Worm (Caenorhabditis elegans) whole organism, late embryonic: ENCODE measurements around the gene W04B5.8.

ENCODE experiments used
- C08G9.2 ChIP-seq: sonication (generic microtip); optimal IDR thresholded peaks from 2 replicates; lab custom pipeline; 2016; ENCODE audit warnings: mild to moderate bottlenecking, missing genetic modification characterization, moderate library complexity, missing compliant biosample characterization
- F13H6.1 ChIP-seq: sonication (generic microtip); optimal IDR thresholded peaks from 2 replicates; lab custom pipeline; 2016; ENCODE audit warnings: missing genetic modification characterization, missing compliant biosample characterization
- T23F11.4 ChIP-seq: fragments of 200-800 bp; sonication (Bioruptor generic); optimal IDR thresholded peaks from 2 replicates; lab custom pipeline; 2018; ENCODE audit warnings: mild to moderate bottlenecking, missing genetic modification characterization, missing compliant biosample characterization
- Y22D7AL.16 ChIP-seq: sonication (generic microtip); optimal IDR thresholded peaks from 2 replicates; lab custom pipeline; 2016; ENCODE audit warnings: missing genetic modification characterization, missing compliant biosample characterization
- ahr-1 ChIP-seq: sonication (generic microtip); optimal IDR thresholded peaks from 2 replicates; lab custom pipeline; 2016; ENCODE audit warnings: missing genetic modification characterization, missing compliant biosample characterization
- ama-1 ChIP-seq: fragments of 150-350 bp; optimal IDR thresholded peaks from 2 replicates; lab custom pipeline; 2014
- ceh-14 ChIP-seq: sonication (generic microtip); optimal IDR thresholded peaks from 2 replicates; lab custom pipeline; 2016; ENCODE audit warnings: missing genotype, missing genetic modification characterization, missing compliant biosample characterization
- ceh-19 ChIP-seq: fragments of 200-800 bp; sonication (Bioruptor generic); optimal IDR thresholded peaks from 2 replicates; lab custom pipeline; 2018; ENCODE audit warnings: mild to moderate bottlenecking, missing genetic modification characterization, missing compliant biosample characterization
- ceh-2 ChIP-seq: sonication (generic microtip); optimal IDR thresholded peaks from 2 replicates; lab custom pipeline; 2016; ENCODE audit warnings: missing genotype, missing genetic modification characterization, missing compliant biosample characterization
- ceh-22 ChIP-seq: sonication (generic microtip); optimal IDR thresholded peaks from 2 replicates; lab custom pipeline; 2017; ENCODE audit warnings: missing biosample characterization, missing genetic modification characterization
- ceh-30 ChIP-seq: fragments of 150-350 bp; optimal IDR thresholded peaks from 2 replicates; lab custom pipeline; 2014; ENCODE audit warnings: missing biosample characterization, missing genetic modification characterization
- ceh-31 ChIP-seq: sonication (generic microtip); optimal IDR thresholded peaks from 2 replicates; lab custom pipeline; 2016; ENCODE audit warnings: missing genetic modification characterization, missing compliant biosample characterization
- ceh-48 ChIP-seq: sonication (generic microtip); optimal IDR thresholded peaks from 2 replicates; lab custom pipeline; 2016; ENCODE audit warnings: missing genetic modification characterization, inconsistent platforms, missing compliant biosample characterization
- ceh-9 ChIP-seq: sonication (generic microtip); optimal IDR thresholded peaks from 2 replicates; lab custom pipeline; 2016; ENCODE audit warnings: mild to moderate bottlenecking, missing genetic modification characterization, inconsistent platforms, missing compliant biosample characterization
- dmd-4 ChIP-seq: sonication (generic microtip); optimal IDR thresholded peaks from 2 replicates; lab custom pipeline; 2016; ENCODE audit warnings: borderline replicate concordance, missing genetic modification characterization, missing compliant biosample characterization
- dve-1 ChIP-seq: sonication (generic microtip); optimal IDR thresholded peaks from 2 replicates; lab custom pipeline; 2017; ENCODE audit warnings: antibody characterized with exemption, mild to moderate bottlenecking, missing genetic modification characterization, missing compliant biosample characterization
- elt-4 ChIP-seq: sonication (generic microtip); optimal IDR thresholded peaks from 2 replicates; lab custom pipeline; 2016; ENCODE audit warnings: missing genetic modification characterization, missing compliant biosample characterization
- ets-4 ChIP-seq: sonication (generic microtip); optimal IDR thresholded peaks from 2 replicates; lab custom pipeline; 2016; ENCODE audit warnings: missing genetic modification characterization, missing compliant biosample characterization
- fax-1 ChIP-seq: sonication (generic microtip); optimal IDR thresholded peaks from 2 replicates; lab custom pipeline; 2016; ENCODE audit warnings: missing genotype, missing genetic modification characterization, missing compliant biosample characterization
- hlh-13 ChIP-seq: fragments of 200-800 bp; sonication (Bioruptor generic); optimal IDR thresholded peaks from 2 replicates; lab custom pipeline; 2018; ENCODE audit warnings: mild to moderate bottlenecking, missing genetic modification characterization, missing compliant biosample characterization
- hlh-15 ChIP-seq: sonication (generic microtip); optimal IDR thresholded peaks from 2 replicates; lab custom pipeline; 2016; ENCODE audit warnings: missing genetic modification characterization, missing compliant biosample characterization
- hlh-30 ChIP-seq: sonication (generic microtip); optimal IDR thresholded peaks from 2 replicates; lab custom pipeline; 2017; ENCODE audit warnings: antibody characterized with exemption, missing genetic modification characterization, missing compliant biosample characterization; ENCODE audit not compliant: insufficient read depth
- hlh-6 ChIP-seq: sonication (generic microtip); optimal IDR thresholded peaks from 2 replicates; lab custom pipeline; 2016; ENCODE audit warnings: missing genotype, missing genetic modification characterization, missing compliant biosample characterization
- lin-11 ChIP-seq: fragments of 200-800 bp; sonication (Bioruptor generic); optimal IDR thresholded peaks from 2 replicates; lab custom pipeline; 2018; ENCODE audit warnings: mild to moderate bottlenecking, missing genetic modification characterization, missing compliant biosample characterization
- mec-3 ChIP-seq: sonication (generic microtip); optimal IDR thresholded peaks from 2 replicates; lab custom pipeline; 2016; ENCODE audit warnings: borderline replicate concordance, missing genetic modification characterization, missing compliant biosample characterization
- nfya-1 ChIP-seq: sonication (generic microtip); optimal IDR thresholded peaks from 2 replicates; lab custom pipeline; 2017; ENCODE audit warnings: missing genetic modification characterization, mild to moderate bottlenecking, missing compliant biosample characterization, antibody characterized with exemption, moderate library complexity
- nhr-11 ChIP-seq: fragments of 150-350 bp; optimal IDR thresholded peaks from 2 replicates; lab custom pipeline; 2014; ENCODE audit warnings: missing biosample characterization, missing genetic modification characterization
- npax-4 ChIP-seq: sonication (generic microtip); optimal IDR thresholded peaks from 2 replicates; lab custom pipeline; 2016; ENCODE audit warnings: missing genetic modification characterization, missing compliant biosample characterization
- pha-2 ChIP-seq: sonication (generic microtip); optimal IDR thresholded peaks from 2 replicates; lab custom pipeline; 2017; ENCODE audit warnings: mild to moderate bottlenecking, missing genetic modification characterization, missing compliant biosample characterization
- pha-4 ChIP-seq: fragments of 150-350 bp; optimal IDR thresholded peaks from 2 replicates; lab custom pipeline; 2018; ENCODE audit warnings: missing biosample characterization, missing genetic modification reagents, missing genetic modification characterization
- pqm-1 ChIP-seq: sonication (generic microtip); optimal IDR thresholded peaks from 2 replicates; lab custom pipeline; 2016; ENCODE audit warnings: missing genetic modification characterization, missing compliant biosample characterization
- pros-1 ChIP-seq: fragments of 150-350 bp; optimal IDR thresholded peaks from 2 replicates; lab custom pipeline; 2014; ENCODE audit warnings: missing biosample characterization, missing genetic modification reagents, missing genetic modification characterization
- ref-2 ChIP-seq: sonication (generic microtip); optimal IDR thresholded peaks from 2 replicates; lab custom pipeline; 2016; ENCODE audit warnings: missing genetic modification characterization, missing compliant biosample characterization
- rnt-1 ChIP-seq: sonication (generic microtip); optimal IDR thresholded peaks from 2 replicates; lab custom pipeline; 2016; ENCODE audit warnings: missing genetic modification characterization, missing compliant biosample characterization
- sdc-2 ChIP-seq: sonication (generic microtip); optimal IDR thresholded peaks from 2 replicates; lab custom pipeline; 2016; ENCODE audit warnings: missing genotype, missing genetic modification characterization, missing compliant biosample characterization
- sox-2 ChIP-seq: fragments of 200-800 bp; sonication (Bioruptor generic); IDR thresholded peaks from 2 replicates; pipeline ENCODE4 v1.3.6; 2022; ENCODE audit warnings: missing genetic modification reagents, missing genetic modification characterization, missing compliant biosample characterization
- syd-9 ChIP-seq: sonication (generic microtip); optimal IDR thresholded peaks from 2 replicates; lab custom pipeline; 2016; ENCODE audit warnings: mild to moderate bottlenecking, missing genetic modification characterization, moderate library complexity, missing compliant biosample characterization
- tbx-2 ChIP-seq: sonication (generic microtip); optimal IDR thresholded peaks from 2 replicates; lab custom pipeline; 2016; ENCODE audit warnings: missing genetic modification characterization, missing compliant biosample characterization
- tbx-7 ChIP-seq: sonication (generic microtip); optimal IDR thresholded peaks from 2 replicates; lab custom pipeline; 2016; ENCODE audit warnings: missing genotype, missing genetic modification characterization, missing compliant biosample characterization
- ttx-3 ChIP-seq: sonication (generic microtip); optimal IDR thresholded peaks from 2 replicates; lab custom pipeline; 2016; ENCODE audit warnings: missing genetic modification reagents, missing genetic modification characterization, missing compliant biosample characterization
- unc-42 ChIP-seq: sonication (generic microtip); optimal IDR thresholded peaks from 2 replicates; lab custom pipeline; 2016; ENCODE audit warnings: missing genotype, missing genetic modification characterization, missing compliant biosample characterization
- unc-55 ChIP-seq: sonication (generic microtip); optimal IDR thresholded peaks from 2 replicates; lab custom pipeline; 2017; ENCODE audit warnings: missing biosample characterization, missing genetic modification reagents, missing genetic modification characterization
- ztf-16 ChIP-seq: sonication (generic microtip); optimal IDR thresholded peaks from 2 replicates; lab custom pipeline; 2017; ENCODE audit warnings: missing genetic modification characterization, missing compliant biosample characterization

W04B5.8 gene

DNA sequence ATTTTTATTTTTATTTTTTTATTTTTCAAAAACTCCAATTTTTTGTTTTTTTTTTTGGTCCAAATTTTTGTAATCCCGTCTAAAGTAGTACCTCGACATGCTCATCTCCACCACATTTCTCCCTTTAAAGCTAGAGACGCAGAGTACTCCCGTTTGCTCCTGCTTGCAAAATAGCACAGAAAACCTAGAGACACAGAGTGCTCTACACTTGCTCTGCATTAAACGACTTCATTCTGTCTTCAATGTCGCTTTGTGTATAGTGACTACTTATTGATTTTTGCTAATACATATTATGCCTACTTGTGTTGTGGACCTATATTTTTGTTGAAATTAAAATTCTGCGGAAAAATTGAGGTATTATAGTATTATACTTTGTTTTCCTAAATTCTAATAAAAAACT lies at the start of gene W04B5.8:
Gene W04B5.8, plus strand, starts transcription at position 195 of the 400 bp plus-strand sequence.
- TF ChIP-seq dmd-4 (tag; lab: Kevin White, UChicago): no peak
- TF ChIP-seq F13H6.1 (tag; lab: Kevin White, UChicago): no peak
- TF ChIP-seq pqm-1 (tag; lab: Kevin White, UChicago): no peak
- TF ChIP-seq npax-4: no peak
- TF ChIP-seq ref-2 (tag; lab: Kevin White, UChicago): no peak
- no peak for TF ChIP-seq sdc-2 (tag; lab: Kevin White, UChicago)
- no peak for TF ChIP-seq ets-4 (tag; lab: Kevin White, UChicago)
- no peak for TF ChIP-seq sox-2 (GFP tag; lab: Robert Waterston, UW)
- TF ChIP-seq ahr-1 (tag; lab: Kevin White, UChicago): no peak
- TF ChIP-seq tbx-2 (tag; lab: Kevin White, UChicago): peak; percentile 17
- TF ChIP-seq ceh-48 (tag; lab: Kevin White, UChicago): peak; percentile 76
- no peak for TF ChIP-seq hlh-30 (tag; lab: Kevin White, UChicago)
- no peak for TF ChIP-seq nhr-11 (tag; lab: Kevin White, UChicago)
- no peak for TF ChIP-seq ceh-14 (tag; lab: Kevin White, UChicago)
- TF ChIP-seq hlh-15 (tag; lab: Kevin White, UChicago): no peak
- no peak for TF ChIP-seq pros-1
- TF ChIP-seq ceh-30 (tag; lab: Kevin White, UChicago): no peak
- no peak for TF ChIP-seq dve-1 (tag; lab: Kevin White, UChicago)
- TF ChIP-seq T23F11.4: no peak
- TF ChIP-seq unc-42 (tag; lab: Kevin White, UChicago): peak; percentile 11
- no peak for TF ChIP-seq pha-2 (tag; lab: Kevin White, UChicago)
- TF ChIP-seq ceh-9 (tag; lab: Kevin White, UChicago): no peak
- peak; percentile 50 for TF ChIP-seq ceh-31 (tag; lab: Kevin White, UChicago)
- TF ChIP-seq C08G9.2 (tag; lab: Kevin White, UChicago): no peak
- TF ChIP-seq hlh-6 (tag; lab: Kevin White, UChicago): no peak
- no peak for TF ChIP-seq ztf-16 (tag; lab: Kevin White, UChicago)
- TF ChIP-seq ceh-22 (tag; lab: Kevin White, UChicago): no peak
- TF ChIP-seq lin-11 (tag; lab: Kevin White, UChicago): no peak
- TF ChIP-seq mec-3: no peak
- TF ChIP-seq rnt-1 (tag; lab: Kevin White, UChicago): no peak
- no peak for TF ChIP-seq elt-4 (tag; lab: Kevin White, UChicago)
- no peak for TF ChIP-seq Y22D7AL.16 (tag; lab: Kevin White, UChicago)
- TF ChIP-seq pha-4 (tag; lab: Kevin White, UChicago): no peak
- no peak for TF ChIP-seq ama-1 (lab: Kevin White, UChicago)
- peak; percentile 40 for TF ChIP-seq nfya-1
- TF ChIP-seq fax-1 (tag; lab: Kevin White, UChicago): no peak
- no peak for TF ChIP-seq ceh-2 (tag; lab: Kevin White, UChicago)
- TF ChIP-seq ttx-3: no peak
- TF ChIP-seq hlh-13 (GFP tag; lab: Kevin White, UChicago): no peak
- TF ChIP-seq syd-9 (tag; lab: Kevin White, UChicago): no peak
- no peak for TF ChIP-seq ceh-19 (GFP tag; lab: Kevin White, UChicago)
- no peak for TF ChIP-seq tbx-7 (tag; lab: Kevin White, UChicago)
- TF ChIP-seq unc-55 (GFP tag; lab: Kevin White, UChicago): peak; percentile 52

DNA sequence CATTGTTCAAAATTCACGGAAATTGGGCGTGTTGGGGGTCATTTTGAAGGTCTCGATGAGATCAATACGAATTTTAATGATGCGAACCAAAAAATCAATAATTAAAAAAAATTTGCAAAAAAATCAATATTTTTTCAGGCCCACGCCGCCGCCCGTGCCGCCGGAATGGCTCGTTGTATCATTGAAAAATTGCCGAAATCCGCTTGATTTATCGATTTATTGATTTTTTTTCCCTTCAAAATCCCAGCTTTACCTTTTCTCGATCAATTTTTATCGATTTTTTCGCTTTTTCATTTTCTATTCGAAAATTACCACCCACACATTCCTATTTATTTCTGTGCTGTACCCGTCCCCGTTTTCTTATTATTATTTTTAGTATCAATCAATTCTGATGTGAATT lies 41.8 kb upstream of the W04B5.8 start:
- TF ChIP-seq ahr-1 (tag; lab: Kevin White, UChicago): no peak
- TF ChIP-seq ceh-48 (tag; lab: Kevin White, UChicago): peak; percentile 42
